Fruit fly (Drosophila melanogaster) whole organism, embryonic: ENCODE measurements around the gene Alp13.

Experiments used
- Blimp-1 ChIP-seq: fragments of 200-800 bp; sonication (Bioruptor generic); optimal IDR thresholded peaks from 3 replicates; lab custom pipeline; 2018; ENCODE audit warnings: missing biosample characterization, missing genetic modification characterization, mild to moderate bottlenecking, moderate library complexity, missing genetic modification reagents
- Bteb2 ChIP-seq: fragments of 200-800 bp; sonication (Bioruptor generic); optimal IDR thresholded peaks from 2 replicates; lab custom pipeline; 2016; ENCODE audit warnings: missing biosample characterization, missing genetic modification characterization
- CG10366 ChIP-seq: fragments of 200-800 bp; sonication (Bioruptor generic); IDR thresholded peaks from 2 replicates; pipeline ENCODE4 v1.3.6; 2022; ENCODE audit warnings: missing biosample characterization, missing genetic modification characterization
- CG12071 ChIP-seq: fragments of 200-800 bp; sonication (Bioruptor generic); optimal IDR thresholded peaks from 3 replicates; lab custom pipeline; 2018; ENCODE audit warnings: missing biosample characterization, mild to moderate bottlenecking, missing genetic modification characterization
- CG12104 ChIP-seq: fragments of 200-800 bp; sonication (Bioruptor generic); optimal IDR thresholded peaks from 3 replicates; lab custom pipeline; 2016; ENCODE audit warnings: missing biosample characterization, missing genetic modification characterization
- CG13296 ChIP-seq: fragments of 200-800 bp; sonication (Bioruptor generic); optimal IDR thresholded peaks from 3 replicates; lab custom pipeline; 2018; ENCODE audit warnings: missing biosample characterization, mild to moderate bottlenecking, missing genetic modification characterization
- CG13424 ChIP-seq: fragments of 200-800 bp; sonication (Bioruptor generic); optimal IDR thresholded peaks from 2 replicates; lab custom pipeline; 2019; ENCODE audit warnings: missing biosample characterization, mild to moderate bottlenecking, missing genetic modification characterization, moderate library complexity
- CG15514 ChIP-seq: fragments of 200-800 bp; sonication (Bioruptor generic); optimal IDR thresholded peaks from 3 replicates; lab custom pipeline; 2017; ENCODE audit warnings: missing biosample characterization, missing genetic modification characterization, mild to moderate bottlenecking, moderate library complexity, missing genetic modification reagents
- CG1832 ChIP-seq: fragments of 200-800 bp; sonication (Bioruptor generic); optimal IDR thresholded peaks from 2 replicates; lab custom pipeline; 2017; ENCODE audit warnings: missing biosample characterization, mild to moderate bottlenecking, missing genetic modification characterization, inconsistent platforms
- CG18619 ChIP-seq: fragments of 200-800 bp; sonication (Bioruptor generic); optimal IDR thresholded peaks from 3 replicates; lab custom pipeline; 2017; ENCODE audit warnings: missing biosample characterization, mild to moderate bottlenecking, missing genetic modification characterization
- CG2120 ChIP-seq: fragments of 200-800 bp; sonication (Bioruptor generic); optimal IDR thresholded peaks from 3 replicates; lab custom pipeline; 2016; ENCODE audit warnings: missing biosample characterization, missing genetic modification characterization
- CG30403 ChIP-seq: fragments of 200-800 bp; sonication (Bioruptor generic); optimal IDR thresholded peaks from 3 replicates; lab custom pipeline; 2016; ENCODE audit warnings: missing biosample characterization, missing genetic modification characterization
- CG6854 ChIP-seq: fragments of 200-800 bp; sonication (Bioruptor generic); optimal IDR thresholded peaks from 3 replicates; lab custom pipeline; 2017; ENCODE audit warnings: missing biosample characterization, mild to moderate bottlenecking, missing genetic modification characterization
- CG7556 ChIP-seq: fragments of 200-800 bp; sonication (Bioruptor generic); optimal IDR thresholded peaks from 2 replicates; lab custom pipeline; 2017; ENCODE audit warnings: missing biosample characterization, mild to moderate bottlenecking, missing genetic modification characterization
- CG7839 ChIP-seq: fragments of 200-800 bp; sonication (Bioruptor generic); optimal IDR thresholded peaks from 3 replicates; lab custom pipeline; 2018; ENCODE audit warnings: missing biosample characterization, mild to moderate bottlenecking, missing genetic modification characterization, moderate library complexity
- CG9437 ChIP-seq: fragments of 200-800 bp; sonication (Bioruptor generic); optimal IDR thresholded peaks from 2 replicates; lab custom pipeline; 2018; ENCODE audit warnings: missing biosample characterization, mild to moderate bottlenecking, missing genetic modification characterization
- CoRest ChIP-seq: fragments of 200-800 bp; sonication (Bioruptor generic); optimal IDR thresholded peaks from 3 replicates; lab custom pipeline; 2018; ENCODE audit warnings: missing biosample characterization, mild to moderate bottlenecking, missing genetic modification characterization, moderate library complexity
- CrebB ChIP-seq: fragments of 200-800 bp; sonication (Bioruptor generic); optimal IDR thresholded peaks from 3 replicates; lab custom pipeline; 2018; ENCODE audit warnings: missing biosample characterization, mild to moderate bottlenecking, missing genetic modification characterization
- Deaf1 ChIP-seq: fragments of 200-800 bp; optimal IDR thresholded peaks from 3 replicates; lab custom pipeline; 2019; ENCODE audit warnings: missing biosample characterization, mild to moderate bottlenecking, missing genetic modification characterization, moderate library complexity
- GATAe ChIP-seq: fragments of 200-800 bp; sonication (Bioruptor generic); conservative IDR thresholded peaks from 2 replicates; pipeline ENCODE4 v1.3.6; 2022; ENCODE audit warnings: missing biosample characterization, missing genetic modification characterization
- Gug ChIP-seq: fragments of 200-800 bp; sonication (Bioruptor generic); IDR thresholded peaks from 4 replicates; pipeline ENCODE4 v1.3.6; 2022; ENCODE audit warnings: missing biosample characterization, missing genetic modification characterization
- HHEX ChIP-seq: fragments of 200-800 bp; sonication (Bioruptor generic); optimal IDR thresholded peaks from 3 replicates; lab custom pipeline; 2017; ENCODE audit warnings: missing biosample characterization, mild to moderate bottlenecking, missing genetic modification characterization, missing genetic modification reagents
- HLH54F ChIP-seq: fragments of 200-800 bp; sonication (Bioruptor generic); optimal IDR thresholded peaks from 3 replicates; lab custom pipeline; 2016; ENCODE audit warnings: missing biosample characterization, missing genetic modification characterization
- Hand ChIP-seq: fragments of 200-800 bp; sonication (Bioruptor generic); optimal IDR thresholded peaks from 2 replicates; lab custom pipeline; 2017; ENCODE audit warnings: mild to moderate bottlenecking, missing biosample characterization, missing genetic modification reagents, missing genetic modification characterization
- Med ChIP-seq: fragments of 200-800 bp; sonication (Bioruptor generic); peaks from one replicate; lab custom pipeline; 2016; ENCODE audit warnings: missing biosample characterization, missing genetic modification characterization, mild to moderate bottlenecking, inconsistent platforms, moderate library complexity
- Nf-YC ChIP-seq: fragments of 200-800 bp; optimal IDR thresholded peaks from 3 replicates; lab custom pipeline; 2019; ENCODE audit warnings: missing biosample characterization, mild to moderate bottlenecking, missing genetic modification characterization, moderate library complexity
- NfI ChIP-seq: fragments of 200-800 bp; sonication (Bioruptor generic); optimal IDR thresholded peaks from 3 replicates; lab custom pipeline; 2018; ENCODE audit warnings: missing biosample characterization, mild to moderate bottlenecking, missing genetic modification characterization, moderate library complexity
- Six4 ChIP-seq: fragments of 200-800 bp; sonication (Bioruptor generic); optimal IDR thresholded peaks from 2 replicates; lab custom pipeline; 2016; ENCODE audit warnings: missing biosample characterization, missing genetic modification characterization
- Sry-β ChIP-seq: fragments of 200-800 bp; sonication (Bioruptor generic); optimal IDR thresholded peaks from 2 replicates; lab custom pipeline; 2018; ENCODE audit warnings: missing biosample characterization, mild to moderate bottlenecking, missing genetic modification characterization, moderate library complexity
- TFAM ChIP-seq: fragments of 200-800 bp; sonication (Bioruptor generic); optimal IDR thresholded peaks from 2 replicates; lab custom pipeline; 2017; ENCODE audit warnings: missing biosample characterization, missing genetic modification characterization, inconsistent platforms
- Vsx1 ChIP-seq: fragments of 200-800 bp; sonication (Bioruptor generic); optimal IDR thresholded peaks from 2 replicates; lab custom pipeline; 2017; ENCODE audit warnings: missing biosample characterization, mild to moderate bottlenecking, missing genetic modification characterization, missing genetic modification reagents
- Xbp1 ChIP-seq: fragments of 200-800 bp; sonication (Bioruptor generic); optimal IDR thresholded peaks from 3 replicates; lab custom pipeline; 2016; ENCODE audit warnings: missing biosample characterization, mild to moderate bottlenecking, missing genetic modification characterization
- ab ChIP-seq: fragments of 200-800 bp; sonication (Bioruptor generic); optimal IDR thresholded peaks from 2 replicates; lab custom pipeline; 2016; ENCODE audit warnings: missing biosample characterization, missing genetic modification characterization
- ac ChIP-seq: fragments of 200-800 bp; sonication (Bioruptor generic); optimal IDR thresholded peaks from 3 replicates; lab custom pipeline; 2017; ENCODE audit warnings: missing biosample characterization, mild to moderate bottlenecking, missing genetic modification characterization
- aop ChIP-seq: fragments of 200-800 bp; sonication (Bioruptor generic); IDR thresholded peaks from 2 replicates; pipeline ENCODE4 v1.3.6; 2022; ENCODE audit warnings: missing biosample characterization, missing genetic modification characterization
- ash1 ChIP-seq: fragments of 200-800 bp; sonication (Bioruptor generic); optimal IDR thresholded peaks from 2 replicates; lab custom pipeline; 2018; ENCODE audit warnings: missing biosample characterization, mild to moderate bottlenecking, missing genetic modification characterization
- bcd ChIP-seq: fragments of 200-800 bp; sonication (Bioruptor generic); optimal IDR thresholded peaks from 2 replicates; lab custom pipeline; 2017; ENCODE audit warnings: missing biosample characterization, mild to moderate bottlenecking, missing genetic modification characterization
- cwo ChIP-seq: fragments of 200-800 bp; sonication (Bioruptor generic); optimal IDR thresholded peaks from 3 replicates; lab custom pipeline; 2017; ENCODE audit warnings: missing biosample characterization, missing genetic modification characterization, mild to moderate bottlenecking, moderate library complexity, missing genetic modification reagents
- dmrt99B ChIP-seq: fragments of 200-800 bp; sonication (Bioruptor generic); optimal IDR thresholded peaks from 2 replicates; lab custom pipeline; 2018; ENCODE audit warnings: missing biosample characterization, mild to moderate bottlenecking, missing genetic modification characterization, moderate library complexity
- grau ChIP-seq: fragments of 200-800 bp; optimal IDR thresholded peaks from 3 replicates; lab custom pipeline; 2019; ENCODE audit warnings: missing biosample characterization, mild to moderate bottlenecking, missing genetic modification characterization, moderate library complexity
- luna ChIP-seq: fragments of 200-800 bp; sonication (Bioruptor generic); optimal IDR thresholded peaks from 2 replicates; lab custom pipeline; 2016; ENCODE audit warnings: missing biosample characterization, missing genetic modification characterization
- mirr ChIP-seq: fragments of 200-800 bp; sonication (Bioruptor generic); optimal IDR thresholded peaks from 3 replicates; lab custom pipeline; 2018; ENCODE audit warnings: missing biosample characterization, mild to moderate bottlenecking, missing genetic modification characterization
- nmo ChIP-seq: fragments of 200-800 bp; sonication (Bioruptor generic); optimal IDR thresholded peaks from 2 replicates; lab custom pipeline; 2018; ENCODE audit warnings: missing biosample characterization, mild to moderate bottlenecking, missing genetic modification characterization, moderate library complexity
- schlank ChIP-seq: fragments of 200-800 bp; sonication (Bioruptor generic); optimal IDR thresholded peaks from 2 replicates; lab custom pipeline; 2018; ENCODE audit warnings: missing biosample characterization, mild to moderate bottlenecking, missing genetic modification characterization
- scrt ChIP-seq: fragments of 200-800 bp; sonication (Bioruptor generic); optimal IDR thresholded peaks from 2 replicates; lab custom pipeline; 2018; ENCODE audit warnings: missing biosample characterization, mild to moderate bottlenecking, missing genetic modification characterization, moderate library complexity
- sens ChIP-seq: fragments of 200-800 bp; sonication (Bioruptor generic); peaks from one replicate; lab custom pipeline; 2016; ENCODE audit warnings: missing biosample characterization, missing genetic modification characterization
- sob ChIP-seq: fragments of 200-800 bp; sonication (Bioruptor generic); IDR thresholded peaks from 2 replicates; pipeline ENCODE4 v1.3.6; 2022; ENCODE audit warnings: missing biosample characterization, missing genetic modification characterization
- tap ChIP-seq: fragments of 200-800 bp; optimal IDR thresholded peaks from 3 replicates; lab custom pipeline; 2019; ENCODE audit warnings: missing biosample characterization, mild to moderate bottlenecking, missing genetic modification characterization, moderate library complexity
- unpg ChIP-seq: fragments of 200-800 bp; sonication (Bioruptor generic); optimal IDR thresholded peaks from 3 replicates; lab custom pipeline; 2018; ENCODE audit warnings: missing biosample characterization, mild to moderate bottlenecking, missing genetic modification characterization, moderate library complexity

The Alp13 gene

DNA sequence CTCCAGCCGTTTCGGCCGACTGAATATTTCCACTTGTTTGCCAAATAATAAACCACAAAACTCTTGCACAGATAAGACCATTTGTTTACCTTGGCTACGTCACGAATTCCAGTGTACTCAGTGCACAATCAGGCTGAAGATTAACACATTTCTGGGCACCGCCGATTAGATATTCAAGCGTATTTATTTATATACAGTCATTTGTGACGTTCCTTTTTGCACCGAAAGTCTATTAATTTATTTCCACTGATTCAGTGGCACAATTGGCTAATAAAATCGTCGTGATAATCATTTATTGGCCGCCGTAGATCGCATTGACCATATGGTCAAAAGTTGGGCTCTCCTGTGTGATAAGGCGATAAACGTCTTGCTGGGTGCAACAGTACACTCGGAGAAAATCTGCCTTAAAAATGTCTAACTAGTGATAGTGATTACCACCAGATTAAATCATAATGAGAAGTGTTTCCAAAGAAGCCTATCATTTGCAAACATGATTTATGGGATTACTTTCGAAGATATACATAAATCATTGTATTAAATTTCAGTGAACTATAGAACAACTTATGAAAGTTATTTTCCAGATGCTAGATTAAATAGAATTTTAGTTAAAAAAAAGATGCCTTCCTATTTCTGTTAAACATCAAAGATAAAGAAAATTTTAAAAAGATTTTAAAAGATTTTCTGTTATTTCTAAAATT lies 20.7 kb downstream of the Alp13 start (continued):
- TF ChIP-seq tap (tag; lab: Kevin White, UChicago) (no peak), cwo (GFP tag; lab: Kevin White, UChicago) (peak; percentile 16), CG7556 (peak; percentile 48), HLH54F (GFP tag; lab: Kevin White, UChicago) (no peak), NfI (GFP tag; lab: Kevin White, UChicago) (no peak), CG9437 (GFP tag; lab: Kevin White, UChicago) (peak; percentile 17), CG12071 (GFP tag; lab: Kevin White, UChicago) (peak; percentile 57), sens (GFP tag; lab: Kevin White, UChicago) (peak; percentile 41), CG30403 (GFP tag; lab: Kevin White, UChicago) (peak; percentile 25), CG1832 (GFP tag; lab: Kevin White, UChicago) (no peak), Deaf1 (tag; lab: Kevin White, UChicago) (no peak), Hand (peak; percentile 32), HHEX (GFP tag; lab: Kevin White, UChicago) (peak; percentile 11), Six4 (GFP tag; lab: Kevin White, UChicago) (no peak), CG15514 (GFP tag; lab: Kevin White, UChicago) (peak; percentile 22), Blimp-1 (GFP tag; lab: Kevin White, UChicago) (no peak), ac (GFP tag; lab: Kevin White, UChicago) (no peak), luna (GFP tag; lab: Kevin White, UChicago) (no peak), scrt (GFP tag; lab: Kevin White, UChicago) (peak; percentile 24), Vsx1 (GFP tag; lab: Kevin White, UChicago) (peak; percentile 93), dmrt99B (peak; percentile 19), CG18619 (peak; percentile 2), sob (GFP tag; lab: Robert Waterston, UW) (no peak), GATAe (peak; percentile 50; the same call in 1 of the 2 replicates), mirr (peak; percentile 95), Nf-YC (tag; lab: Kevin White, UChicago) (no peak), ash1 (GFP tag; lab: Kevin White, UChicago) (no peak), Med (GFP tag; lab: Kevin White, UChicago) (peak; percentile 79), Bteb2 (GFP tag; lab: Kevin White, UChicago) (no peak), CG7839 (tag; lab: Kevin White, UChicago) (peak; percentile 38), TFAM (no peak), unpg (peak; percentile 37), aop (no peak), CoRest (peak; percentile 54), schlank (peak; percentile 8), Gug (GFP tag; lab: Robert Waterston, UW) (no peak), CG12104 (GFP tag; lab: Kevin White, UChicago) (no peak), CG10366 (no peak), bcd (GFP tag; lab: Kevin White, UChicago) (peak; percentile 5), CG13424 (tag; lab: Kevin White, UChicago) (peak; percentile 27), Xbp1 (peak; percentile 11), CrebB (tag; lab: Kevin White, UChicago) (peak; percentile 48), CG13296 (GFP tag; lab: Kevin White, UChicago) (peak; percentile 54), grau (tag; lab: Kevin White, UChicago) (peak; percentile 42), CG6854 (GFP tag; lab: Kevin White, UChicago) (peak; percentile 17), nmo (peak; percentile 14), CG2120 (peak; percentile 62), ab (GFP tag; lab: Kevin White, UChicago) (no peak), Sry-β (GFP tag; lab: Kevin White, UChicago) (no peak)
